Worm (Caenorhabditis elegans): Measurements from ENCODE around the gene nhr-198.
A peak's percentile ranks its signal among the peaks of the same experiment; 100 is the strongest.

The nhr-198 gene

DNA sequence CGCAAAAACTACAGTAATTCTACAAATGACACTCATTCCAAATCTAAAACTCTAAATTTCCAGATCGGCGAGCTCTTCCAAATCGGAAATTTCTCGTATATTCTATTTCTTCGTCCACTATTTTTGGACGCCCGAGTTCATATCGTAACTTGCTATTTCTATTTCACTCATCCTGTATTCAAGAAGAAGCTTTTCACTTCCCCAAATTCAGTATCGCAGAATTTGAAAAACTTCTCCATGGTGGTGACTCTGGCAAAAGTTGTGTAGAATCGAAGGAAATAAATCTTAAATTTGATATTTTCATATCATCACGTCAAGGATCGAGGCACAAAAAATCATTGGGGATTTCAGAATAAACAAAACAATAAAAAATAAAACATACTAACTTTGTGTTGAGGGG, 41.6 kb upstream of the nhr-198 start:
- no peak for TF ChIP-seq nhr-12 (tag; optimal IDR thresholded peaks at IDR 0.05)

DNA sequence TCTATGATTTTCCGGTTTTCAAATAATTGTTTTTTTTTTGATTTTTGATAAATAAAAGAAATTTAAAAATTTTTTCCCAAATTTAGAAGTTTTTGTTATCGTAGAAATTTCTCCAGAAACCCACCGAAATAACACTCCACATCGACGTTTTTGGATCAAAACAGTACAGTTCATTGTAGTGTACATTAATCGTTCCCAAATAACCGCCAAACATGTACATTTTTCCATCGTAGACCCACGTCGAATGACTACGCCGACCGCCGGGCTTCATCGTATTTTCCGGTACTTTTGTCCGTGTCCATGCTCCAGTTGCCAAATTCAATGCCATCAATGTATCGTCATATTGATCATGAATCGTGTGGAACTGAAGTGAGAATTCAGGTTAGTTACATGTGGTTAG, 39.7 kb upstream of the nhr-198 start, which contains the start of gene F53E4.2:
Gene F53E4.2 (plus strand): TSS at position 301 of the 400 bp plus-strand sequence.
- TF ChIP-seq daf-12 (tag; optimal IDR thresholded peaks at IDR 0.05) = no peak
- TF ChIP-seq elt-1 (tag; optimal IDR thresholded peaks at IDR 0.05) = no peak
- no peak for TF ChIP-seq pha-4 (tag; optimal IDR thresholded peaks at IDR 0.05)
- TF ChIP-seq tbx-2 (tag; optimal IDR thresholded peaks at IDR 0.05) = no peak
- TF ChIP-seq lin-39 (tag; optimal IDR thresholded peaks at IDR 0.05) = no peak
- TF ChIP-seq eor-1 (tag; optimal IDR thresholded peaks at IDR 0.05) = no peak
- TF ChIP-seq jun-1 (tag; optimal IDR thresholded peaks at IDR 0.05) = no peak
- TF ChIP-seq nhr-12 (tag; optimal IDR thresholded peaks at IDR 0.05) = no peak
- TF ChIP-seq ztf-4 (tag; optimal IDR thresholded peaks at IDR 0.05) = no peak
- TF ChIP-seq ztf-11 (tag; optimal IDR thresholded peaks at IDR 0.05) = no peak
- TF ChIP-seq zag-1 (tag; optimal IDR thresholded peaks at IDR 0.05) = no peak
- no peak for TF ChIP-seq fos-1 (tag; optimal IDR thresholded peaks at IDR 0.05)

DNA sequence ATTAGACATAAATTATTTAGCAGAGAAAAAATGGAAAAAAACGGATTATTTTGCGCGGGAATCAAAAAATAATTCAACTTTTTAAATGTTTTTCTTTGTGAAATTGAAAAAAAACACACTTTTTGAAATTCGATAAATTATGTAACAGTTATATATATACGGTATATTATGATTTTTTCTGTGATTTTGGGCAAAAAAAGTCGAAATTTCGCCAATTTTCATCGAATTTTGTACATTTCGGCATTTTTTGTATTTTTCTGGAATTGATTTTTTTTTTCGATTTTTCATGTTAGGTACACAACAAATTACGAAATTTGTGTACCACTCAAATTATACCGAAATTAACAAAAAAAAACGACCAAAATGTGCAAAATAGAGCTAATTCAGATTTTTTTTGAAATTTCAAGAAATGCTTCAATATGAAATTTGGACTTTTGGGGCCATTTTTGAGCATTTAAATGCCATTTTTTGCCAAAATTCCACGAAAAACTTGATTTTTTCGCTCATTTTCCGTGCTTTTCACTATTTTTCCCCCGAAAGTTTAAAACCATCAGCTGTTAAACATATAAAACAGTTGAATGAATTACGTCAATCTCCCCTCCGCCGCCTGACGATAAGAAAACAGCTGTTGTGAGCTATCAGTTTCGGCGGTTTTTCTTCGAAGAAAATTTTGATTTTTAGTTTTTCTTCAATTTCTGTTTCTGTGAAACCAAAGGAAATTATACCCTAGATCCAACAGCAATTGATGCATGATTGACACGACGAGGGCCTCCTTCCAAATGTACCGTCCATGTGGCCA, 35.3 kb upstream of the nhr-198 start:
- TF ChIP-seq egl-5 (tag; optimal IDR thresholded peaks at IDR 0.05) (peak; percentile 1), nhr-43 (tag; optimal IDR thresholded peaks at IDR 0.05; ENCODE audit: poor library complexity, severe bottlenecking) (no peak), elt-2 (tag; optimal IDR thresholded peaks at IDR 0.05) (peak; percentile 16)

DNA sequence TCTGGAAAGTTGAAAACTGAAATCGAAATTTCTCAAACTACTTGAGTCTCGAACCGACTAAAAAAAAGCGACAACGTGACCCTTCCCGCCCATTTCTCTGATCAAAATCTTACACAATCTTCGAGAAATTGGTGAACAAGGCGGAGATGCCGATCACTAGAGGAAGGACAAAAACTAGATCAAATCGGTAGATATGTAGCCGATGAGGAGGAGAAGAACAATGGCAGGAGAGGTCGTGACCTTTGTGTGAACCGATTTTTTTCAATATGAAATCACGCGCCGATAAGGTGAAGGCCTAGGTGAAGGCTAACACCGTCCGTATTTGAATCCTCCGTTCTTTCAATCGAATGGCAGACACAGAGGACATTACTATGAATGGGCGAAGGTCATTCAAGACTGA, 32.8 kb upstream of the nhr-198 start:
- peak; percentile 98 for TF ChIP-seq elt-1 (tag; optimal IDR thresholded peaks at IDR 0.05)
- TF ChIP-seq elt-3 (tag; optimal IDR thresholded peaks at IDR 0.05) = no peak
- TF ChIP-seq skn-1 (tag; optimal IDR thresholded peaks at IDR 0.05) = no peak
- TF ChIP-seq nhr-23 (tag; optimal IDR thresholded peaks at IDR 0.05) = peak; percentile 79
- TF ChIP-seq nhr-25 (tag; optimal IDR thresholded peaks at IDR 0.05) = peak; percentile 99
- TF ChIP-seq nhr-28 (tag; optimal IDR thresholded peaks at IDR 0.05) = no peak

DNA sequence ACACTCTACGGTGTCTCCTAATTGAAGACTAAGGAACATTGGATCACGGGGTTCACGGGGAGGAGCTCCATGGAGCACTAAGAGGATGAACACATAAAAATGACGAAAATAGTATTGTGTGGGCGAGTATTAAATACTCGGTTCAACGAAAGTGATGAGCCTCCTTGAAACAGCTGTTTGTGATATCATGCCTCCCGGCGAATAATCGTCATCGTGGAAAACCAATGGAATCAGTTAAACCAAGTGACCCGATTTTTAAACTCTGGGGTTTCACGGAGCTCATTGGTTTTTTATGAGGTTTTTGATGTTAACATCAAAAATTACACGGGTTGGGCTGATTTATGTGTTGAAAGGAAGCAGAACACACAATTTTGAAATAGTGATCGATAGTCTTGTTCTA, 32.2 kb upstream of the nhr-198 start:
- no peak for TF ChIP-seq snpc-4 (tag; optimal IDR thresholded peaks at IDR 0.05)
- TF ChIP-seq lin-39 (tag; optimal IDR thresholded peaks at IDR 0.05) = no peak
- TF ChIP-seq fkh-10 (GFP tag; optimal IDR thresholded peaks at IDR 0.05) = no peak
- TF ChIP-seq ztf-11 (tag; optimal IDR thresholded peaks at IDR 0.05) = no peak
- TF ChIP-seq pha-4 (tag; optimal IDR thresholded peaks at IDR 0.05) = no peak
- no peak for TF ChIP-seq daf-12 (tag; optimal IDR thresholded peaks at IDR 0.05)
- no peak for TF ChIP-seq ztf-4 (tag; optimal IDR thresholded peaks at IDR 0.05)
- TF ChIP-seq hmg-11 (tag; optimal IDR thresholded peaks at IDR 0.05) = no peak
- TF ChIP-seq ama-1 (optimal IDR thresholded peaks at IDR 0.05) = no peak
- TF ChIP-seq nhr-43 (tag; optimal IDR thresholded peaks at IDR 0.05; ENCODE audit: poor library complexity, severe bottlenecking) = no peak
- no peak for TF ChIP-seq elt-2 (tag; optimal IDR thresholded peaks at IDR 0.05)
- TF ChIP-seq nfya-1 (tag; optimal IDR thresholded peaks at IDR 0.05; ENCODE audit: insufficient read depth) = no peak
- no peak for TF ChIP-seq mml-1 (tag; optimal IDR thresholded peaks at IDR 0.05)
- no peak for TF ChIP-seq nhr-77 (tag; optimal IDR thresholded peaks at IDR 0.05)
- TF ChIP-seq nhr-67 (tag; optimal IDR thresholded peaks at IDR 0.05) = no peak
- TF ChIP-seq lsy-12 (tag; optimal IDR thresholded peaks at IDR 0.05) = no peak
- TF ChIP-seq lin-15B (tag; optimal IDR thresholded peaks at IDR 0.05) = no peak
- TF ChIP-seq nhr-25 (tag; optimal IDR thresholded peaks at IDR 0.05) = no peak
- no peak for TF ChIP-seq ceh-28 (tag; optimal IDR thresholded peaks at IDR 0.05)

DNA sequence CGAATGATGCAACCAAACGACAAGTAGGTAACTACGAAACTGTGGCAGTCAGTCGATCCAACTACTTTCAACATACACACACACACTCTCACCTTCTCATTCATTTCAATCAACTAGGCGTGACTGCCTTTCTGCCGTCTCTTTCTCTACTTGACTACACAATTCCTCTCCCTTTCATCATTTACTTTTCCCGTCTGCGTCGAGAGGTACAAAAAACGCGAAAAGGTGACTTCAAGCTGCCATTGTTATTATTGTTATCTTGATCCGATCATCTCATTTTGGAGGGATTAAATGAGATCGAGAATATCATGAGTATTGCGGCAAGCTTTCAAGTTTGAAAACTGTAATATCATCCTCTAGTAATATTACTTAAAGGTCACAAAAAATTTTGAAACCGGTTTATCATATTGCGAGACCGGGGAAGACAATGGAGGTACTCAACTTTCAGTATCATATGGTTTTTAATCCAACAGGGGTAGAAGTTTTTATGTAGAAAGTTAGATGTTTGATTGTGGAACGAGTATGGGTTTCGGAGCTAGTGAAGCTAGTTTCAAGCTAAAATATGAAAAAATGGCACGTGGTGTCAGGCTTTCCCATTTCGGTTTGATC, 29.6 kb upstream of the nhr-198 start:
- TF ChIP-seq nhr-23 (tag; optimal IDR thresholded peaks at IDR 0.05) (peak; percentile 17), nhr-43 (tag; optimal IDR thresholded peaks at IDR 0.05; ENCODE audit: poor library complexity, severe bottlenecking) (peak; percentile 1), nhr-25 (tag; optimal IDR thresholded peaks at IDR 0.05) (peak; percentile 85), pqm-1 (tag; optimal IDR thresholded peaks at IDR 0.05) (no peak), egl-27 (tag; optimal IDR thresholded peaks at IDR 0.05) (no peak), mdl-1 (tag; optimal IDR thresholded peaks at IDR 0.05) (no peak), pha-4 (tag; optimal IDR thresholded peaks at IDR 0.05) (peak; percentile 72), elt-2 (tag; optimal IDR thresholded peaks at IDR 0.05) (peak; percentile 50), elt-1 (tag; optimal IDR thresholded peaks at IDR 0.05) (peak; percentile 94), hmg-11 (tag; optimal IDR thresholded peaks at IDR 0.05) (peak; percentile 38), nfya-1 (tag; optimal IDR thresholded peaks at IDR 0.05; ENCODE audit: insufficient read depth) (peak; percentile 56), lin-39 (tag; optimal IDR thresholded peaks at IDR 0.05) (no peak), ama-1 (optimal IDR thresholded peaks at IDR 0.05) (peak; percentile 29)

All from whole organism, L3 larva.